Worm (Caenorhabditis elegans) whole organism, dauer: ENCODE results near the gene cyp-23A1.

Experiments used
- unc-62 ChIP-seq: sonication (generic microtip); optimal IDR thresholded peaks from 2 replicates; lab custom pipeline; 2017; ENCODE audit warnings: missing biosample characterization, missing genetic modification reagents, missing genetic modification characterization

The cyp-23A1 gene

ce11 chrII:4511911-4512310 lies at the start of gene cyp-23A1:
cyp-23A1 (plus strand) TSS chrII:4512211.
- no peak for TF ChIP-seq unc-62 (GFP tag; lab: Kevin White, UChicago)

ce11 chrII:4462842-4463241 lies 49.2 kb upstream of the cyp-23A1 start:
- TF ChIP-seq unc-62 (GFP tag; lab: Kevin White, UChicago) = no peak

ce11 chrII:4467869-4468268 lies 44.1 kb upstream of the cyp-23A1 start, which contains the start of gene W06B4.2:
W06B4.2 (plus strand) TSS chrII:4468169.
- no peak for TF ChIP-seq unc-62 (GFP tag; lab: Kevin White, UChicago)

ce11 chrII:4468897-4469459 lies 43.0 kb upstream of the cyp-23A1 start:
- TF ChIP-seq unc-62 (GFP tag; lab: Kevin White, UChicago) = no peak

ce11 chrII:4470972-4471645 lies 40.9 kb upstream of the cyp-23A1 start, which contains the start of gene W06B4.1:
W06B4.1 (plus strand) TSS chrII:4471595.
- TF ChIP-seq unc-62 (GFP tag; lab: Kevin White, UChicago) = no peak

- no peak for TF ChIP-seq unc-62 (GFP tag; lab: Kevin White, UChicago)
These were observed 37.9 kb upstream of the cyp-23A1 start for ce11 chrII:4474005-4474655.

- no peak for TF ChIP-seq unc-62 (GFP tag; lab: Kevin White, UChicago)
These were observed 33.7 kb upstream of the cyp-23A1 start, which contains the start of gene T05C1.1 for ce11 chrII:4478303-4478702. T05C1.1 (plus strand) TSS chrII:4478603.

ce11 chrII:4482021-4482420 lies 30.0 kb upstream of the cyp-23A1 start, which contains the start of gene T05C1.2:
T05C1.2 (minus strand) TSS chrII:4482121.
- no peak for TF ChIP-seq unc-62 (GFP tag; lab: Kevin White, UChicago)

- TF ChIP-seq unc-62 (GFP tag; lab: Kevin White, UChicago) = no peak
These were observed 22.7 kb upstream of the cyp-23A1 start, which contains the start of gene T05C1.3 for ce11 chrII:4489288-4489687. T05C1.3 (minus strand) TSS chrII:4489388.

ce11 chrII:4490729-4491128 lies 21.3 kb upstream of the cyp-23A1 start, which contains the start of gene T05C1.5:
T05C1.5 (minus strand) TSS chrII:4490829.
- TF ChIP-seq unc-62 (GFP tag; lab: Kevin White, UChicago) = no peak

ce11 chrII:4494532-4494931 lies 17.5 kb upstream of the cyp-23A1 start:
- no peak for TF ChIP-seq unc-62 (GFP tag; lab: Kevin White, UChicago)

ce11 chrII:4495844-4496243 lies 16.2 kb upstream of the cyp-23A1 start:
- no peak for TF ChIP-seq unc-62 (GFP tag; lab: Kevin White, UChicago)

ce11 chrII:4505097-4505626 lies 6.8 kb upstream of the cyp-23A1 start, which contains the start of gene camt-1:
camt-1 (minus strand) TSS chrII:4505147.
- no peak for TF ChIP-seq unc-62 (GFP tag; lab: Kevin White, UChicago)

ce11 chrII:4506552-4507291 lies 5.3 kb upstream of the cyp-23A1 start:
- no peak for TF ChIP-seq unc-62 (GFP tag; lab: Kevin White, UChicago)

ce11 chrII:4507669-4508068 lies 4.3 kb upstream of the cyp-23A1 start:
- TF ChIP-seq unc-62 (GFP tag; lab: Kevin White, UChicago) = no peak
